Worm (Caenorhabditis elegans) whole organism, early embryonic: ENCODE data around the gene F21G4.3.

Source experiments
- F13C5.2 ChIP-seq: sonication (generic microtip); optimal IDR thresholded peaks from 2 replicates; lab custom pipeline; 2017; ENCODE audit warnings: mild to moderate bottlenecking, missing genetic modification characterization, inconsistent platforms, missing compliant biosample characterization
- aly-1 ChIP-seq: sonication (generic microtip); optimal IDR thresholded peaks from 2 replicates; lab custom pipeline; 2016; ENCODE audit warnings: missing genetic modification characterization, missing compliant biosample characterization
- ama-1 ChIP-seq: fragments of 150-350 bp; optimal IDR thresholded peaks from 2 replicates; lab custom pipeline; 2014
- ceh-13 ChIP-seq: fragments of 200-800 bp; sonication (Bioruptor generic); optimal IDR thresholded peaks from 2 replicates; lab custom pipeline; 2018; ENCODE audit warnings: mild to moderate bottlenecking, missing genetic modification characterization, missing compliant biosample characterization
- ceh-36 ChIP-seq: sonication (generic microtip); optimal IDR thresholded peaks from 2 replicates; lab custom pipeline; 2016; ENCODE audit warnings: missing genetic modification characterization, inconsistent platforms, missing compliant biosample characterization
- hmg-4 ChIP-seq: fragments of 200-800 bp; sonication (Bioruptor generic); optimal IDR thresholded peaks from 2 replicates; lab custom pipeline; 2018; ENCODE audit warnings: mild to moderate bottlenecking, missing genetic modification characterization, missing compliant biosample characterization
- hnd-1 ChIP-seq: sonication (generic microtip); optimal IDR thresholded peaks from 2 replicates; lab custom pipeline; 2016; ENCODE audit warnings: missing genetic modification characterization, missing compliant biosample characterization
- sea-1 ChIP-seq: fragments of 200-800 bp; sonication (Bioruptor generic); conservative IDR thresholded peaks from 2 replicates; pipeline ENCODE4 v1.3.6; 2022; ENCODE audit warnings: missing genetic modification characterization, missing compliant biosample characterization
- tra-4 ChIP-seq: sonication (generic microtip); optimal IDR thresholded peaks from 2 replicates; lab custom pipeline; 2017; ENCODE audit warnings: missing genetic modification characterization, missing compliant biosample characterization

DNA sequence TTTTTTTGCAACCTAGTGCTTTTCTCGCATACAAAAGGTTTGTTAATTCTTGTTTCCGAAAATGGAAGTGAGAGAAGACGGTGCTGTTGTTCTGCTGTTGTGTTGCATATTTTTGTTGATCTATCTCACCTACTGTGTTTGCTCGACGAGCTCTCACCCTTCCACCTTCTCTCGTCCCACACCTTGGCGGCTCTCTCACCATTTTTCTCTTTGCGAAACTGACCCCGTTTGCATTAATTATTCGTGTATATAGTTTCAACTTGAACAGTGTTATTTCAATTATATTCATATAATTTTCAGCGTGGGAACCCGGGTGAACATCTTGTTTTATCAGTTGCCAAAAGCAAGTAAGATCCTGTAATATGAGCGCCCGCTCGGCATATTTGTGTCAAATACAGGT lies 17.8 kb upstream of the F21G4.3 start, which contains the start of gene R07B1.9:
- TF ChIP-seq tra-4: no peak
- TF ChIP-seq hnd-1 (tag; lab: Kevin White, UChicago): no peak
- no peak for TF ChIP-seq aly-1 (tag; lab: Kevin White, UChicago)
- TF ChIP-seq ama-1 (lab: Kevin White, UChicago): no peak
- TF ChIP-seq F13C5.2: no peak
- no peak for TF ChIP-seq ceh-13 (GFP tag; lab: Kevin White, UChicago)
- TF ChIP-seq sea-1 (GFP tag; lab: Robert Waterston, UW): no peak
- no peak for TF ChIP-seq ceh-36 (tag; lab: Kevin White, UChicago)
- no peak for TF ChIP-seq hmg-4
